Worm (Caenorhabditis elegans): ENCODE data around the gene nhr-223.

The nhr-223 gene

ce11 chrV:15773941-15774340 is 22.2 kb upstream of the nhr-223 start:
- TF ChIP-seq egl-27 (tag; optimal IDR thresholded peaks at IDR 0.05) (no peak), nhr-25 (tag; optimal IDR thresholded peaks at IDR 0.05) (no peak), sea-2 (GFP tag; optimal IDR thresholded peaks at IDR 0.05) (no peak), skn-1 (tag; optimal IDR thresholded peaks at IDR 0.05) (no peak), fkh-2 (tag; optimal IDR thresholded peaks at IDR 0.05) (no peak), elt-1 (tag; optimal IDR thresholded peaks at IDR 0.05) (no peak), fkh-10 (GFP tag; optimal IDR thresholded peaks at IDR 0.05) (no peak), aly-2 (tag; optimal IDR thresholded peaks at IDR 0.05) (no peak)

- TF ChIP-seq mdl-1 (tag; optimal IDR thresholded peaks at IDR 0.05) (no peak), skn-1 (tag; optimal IDR thresholded peaks at IDR 0.05) (no peak), jun-1 (tag; optimal IDR thresholded peaks at IDR 0.05) (no peak), hmg-11 (tag; optimal IDR thresholded peaks at IDR 0.05) (no peak), nhr-43 (tag; optimal IDR thresholded peaks at IDR 0.05; ENCODE audit: poor library complexity, severe bottlenecking) (no peak), aly-2 (tag; optimal IDR thresholded peaks at IDR 0.05) (no peak), ztf-4 (tag; optimal IDR thresholded peaks at IDR 0.05) (no peak), egl-5 (tag; optimal IDR thresholded peaks at IDR 0.05) (no peak), fkh-10 (GFP tag; optimal IDR thresholded peaks at IDR 0.05) (no peak), elt-1 (tag; optimal IDR thresholded peaks at IDR 0.05) (no peak)
Measured at ce11 chrV:15776651-15777050, 19.5 kb upstream of the nhr-223 start, which contains the start of gene nhr-283. Gene nhr-283 (minus strand): TSS chrV:15776751.

ce11 chrV:15779128-15779729 is 17.0 kb upstream of the nhr-223 start, which contains the start of the genes nhr-285 and irld-52:
Gene nhr-285 (minus strand): TSS chrV:15779228.
Gene irld-52 (plus strand): TSS chrV:15779679.
- TF ChIP-seq daf-12 (tag; optimal IDR thresholded peaks at IDR 0.05) (no peak), unc-62 (GFP tag; optimal IDR thresholded peaks at IDR 0.05) (no peak), fos-1 (tag; optimal IDR thresholded peaks at IDR 0.05) (no peak), nhr-237 (tag; optimal IDR thresholded peaks at IDR 0.05) (no peak), elt-2 (tag; optimal IDR thresholded peaks at IDR 0.05) (no peak), ZK546.5 (tag; optimal IDR thresholded peaks at IDR 0.05) (no peak), ceh-28 (tag; optimal IDR thresholded peaks at IDR 0.05) (no peak), ztf-11 (tag; optimal IDR thresholded peaks at IDR 0.05) (no peak), lin-39 (tag; optimal IDR thresholded peaks at IDR 0.05) (no peak), snpc-4 (tag; optimal IDR thresholded peaks at IDR 0.05) (no peak), lsy-12 (tag; optimal IDR thresholded peaks at IDR 0.05) (no peak), ceh-9 (tag; optimal IDR thresholded peaks at IDR 0.05) (no peak), mdl-1 (tag; optimal IDR thresholded peaks at IDR 0.05) (no peak), nhr-28 (tag; optimal IDR thresholded peaks at IDR 0.05) (no peak), nhr-11 (tag; optimal IDR thresholded peaks at IDR 0.05) (no peak), hmg-11 (tag; optimal IDR thresholded peaks at IDR 0.05) (no peak)

ce11 chrV:15781086-15781485 is 15.1 kb upstream of the nhr-223 start, which contains the start of gene T26E4.2:
Gene T26E4.2 (plus strand): TSS chrV:15781386.
- TF ChIP-seq ceh-82 (tag; optimal IDR thresholded peaks at IDR 0.05) (no peak), ceh-28 (tag; optimal IDR thresholded peaks at IDR 0.05) (no peak), aly-2 (tag; optimal IDR thresholded peaks at IDR 0.05) (no peak), nhr-77 (tag; optimal IDR thresholded peaks at IDR 0.05) (no peak), nhr-12 (tag; optimal IDR thresholded peaks at IDR 0.05) (no peak), ztf-11 (tag; optimal IDR thresholded peaks at IDR 0.05) (no peak), eor-1 (tag; optimal IDR thresholded peaks at IDR 0.05) (no peak), elt-1 (tag; optimal IDR thresholded peaks at IDR 0.05) (no peak), ceh-9 (tag; optimal IDR thresholded peaks at IDR 0.05) (no peak), nhr-25 (tag; optimal IDR thresholded peaks at IDR 0.05) (no peak), pha-4 (tag; optimal IDR thresholded peaks at IDR 0.05) (no peak), unc-39 (tag; optimal IDR thresholded peaks at IDR 0.05) (no peak), nhr-11 (tag; optimal IDR thresholded peaks at IDR 0.05) (no peak), ztf-4 (tag; optimal IDR thresholded peaks at IDR 0.05) (no peak), nhr-67 (tag; optimal IDR thresholded peaks at IDR 0.05) (no peak)

ce11 chrV:15782494-15782893 is 13.7 kb upstream of the nhr-223 start, which contains the start of gene T26E4.3:
Gene T26E4.3 (plus strand): TSS chrV:15782794.
- no peak for TF ChIP-seq ceh-28 (tag; optimal IDR thresholded peaks at IDR 0.05)
- no peak for TF ChIP-seq pha-4 (tag; optimal IDR thresholded peaks at IDR 0.05)
- TF ChIP-seq elt-3 (tag; optimal IDR thresholded peaks at IDR 0.05): no peak
- TF ChIP-seq ceh-9 (tag; optimal IDR thresholded peaks at IDR 0.05): no peak
- TF ChIP-seq nhr-28 (tag; optimal IDR thresholded peaks at IDR 0.05): no peak
- no peak for TF ChIP-seq lsy-12 (tag; optimal IDR thresholded peaks at IDR 0.05)
- TF ChIP-seq nhr-12 (tag; optimal IDR thresholded peaks at IDR 0.05): no peak
- no peak for TF ChIP-seq nhr-237 (tag; optimal IDR thresholded peaks at IDR 0.05)
- no peak for TF ChIP-seq jun-1 (tag; optimal IDR thresholded peaks at IDR 0.05)
- no peak for TF ChIP-seq ztf-11 (tag; optimal IDR thresholded peaks at IDR 0.05)
- no peak for TF ChIP-seq zag-1 (tag; optimal IDR thresholded peaks at IDR 0.05)
- TF ChIP-seq unc-39 (tag; optimal IDR thresholded peaks at IDR 0.05): no peak
- TF ChIP-seq ztf-4 (tag; optimal IDR thresholded peaks at IDR 0.05): no peak
- no peak for TF ChIP-seq fkh-2 (tag; optimal IDR thresholded peaks at IDR 0.05)
- TF ChIP-seq fkh-10 (GFP tag; optimal IDR thresholded peaks at IDR 0.05): no peak
- TF ChIP-seq ceh-16 (tag; optimal IDR thresholded peaks at IDR 0.05): no peak
